Worm (Caenorhabditis elegans) whole organism, early embryonic: ENCODE data around the gene rha-1.

Source experiments
- B0310.2 ChIP-seq: sonication (generic microtip); optimal IDR thresholded peaks from 2 replicates; lab custom pipeline; 2016; ENCODE audit warnings: mild to moderate bottlenecking, missing genetic modification characterization, missing compliant biosample characterization
- F13C5.2 ChIP-seq: sonication (generic microtip); optimal IDR thresholded peaks from 2 replicates; lab custom pipeline; 2017; ENCODE audit warnings: mild to moderate bottlenecking, missing genetic modification characterization, inconsistent platforms, missing compliant biosample characterization
- ama-1 ChIP-seq: fragments of 150-350 bp; optimal IDR thresholded peaks from 2 replicates; lab custom pipeline; 2014
- ets-7 ChIP-seq: sonication (generic microtip); optimal IDR thresholded peaks from 2 replicates; lab custom pipeline; 2016; ENCODE audit warnings: missing genotype, missing genetic modification characterization, missing compliant biosample characterization
- hmbx-1 ChIP-seq: sonication (generic microtip); optimal IDR thresholded peaks from 2 replicates; lab custom pipeline; 2016; ENCODE audit warnings: mild to moderate bottlenecking, missing genetic modification characterization, missing compliant biosample characterization
- hmg-4 ChIP-seq: fragments of 200-800 bp; sonication (Bioruptor generic); optimal IDR thresholded peaks from 2 replicates; lab custom pipeline; 2018; ENCODE audit warnings: mild to moderate bottlenecking, missing genetic modification characterization, missing compliant biosample characterization
- hnd-1 ChIP-seq: sonication (generic microtip); optimal IDR thresholded peaks from 2 replicates; lab custom pipeline; 2016; ENCODE audit warnings: missing genetic modification characterization, missing compliant biosample characterization
- pes-1 ChIP-seq: fragments of 200-800 bp; sonication (Bioruptor generic); IDR thresholded peaks from 2 replicates; pipeline ENCODE4 v1.3.6; 2022; ENCODE audit warnings: missing genetic modification reagents, missing genetic modification characterization, missing compliant biosample characterization
- sea-1 ChIP-seq: fragments of 200-800 bp; sonication (Bioruptor generic); conservative IDR thresholded peaks from 2 replicates; pipeline ENCODE4 v1.3.6; 2022; ENCODE audit warnings: missing genetic modification characterization, missing compliant biosample characterization

DNA sequence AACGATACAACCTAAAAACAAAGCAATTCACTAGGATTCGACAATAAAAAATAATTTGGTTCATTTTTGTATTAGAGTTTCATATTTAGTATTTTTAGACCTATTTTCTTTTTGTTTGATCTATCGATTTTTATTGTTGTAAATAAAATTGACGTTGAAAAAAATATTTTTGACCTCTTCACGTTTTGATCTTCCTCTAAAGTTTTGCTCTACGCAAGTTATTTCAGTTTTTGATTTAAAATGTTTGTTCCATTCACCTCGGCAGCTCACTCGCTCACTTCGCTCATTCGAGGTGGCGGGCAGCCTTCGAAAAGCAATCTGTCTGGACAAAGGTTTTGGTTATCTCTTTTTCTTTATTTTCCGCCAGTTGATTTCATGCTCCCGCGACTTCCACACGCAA, 47.3 kb upstream of the rha-1 start, which contains the start of gene enol-1:
- TF ChIP-seq ama-1 (lab: Kevin White, UChicago), result no peak
- no peak for TF ChIP-seq B0310.2 (tag; lab: Kevin White, UChicago)
- no peak for TF ChIP-seq F13C5.2
- no peak for TF ChIP-seq ets-7
- no peak for TF ChIP-seq sea-1 (GFP tag; lab: Robert Waterston, UW)
- TF ChIP-seq hnd-1, result no peak
- TF ChIP-seq pes-1 (GFP tag; lab: Robert Waterston, UW), result no peak
- no peak for TF ChIP-seq hmbx-1
- no peak for TF ChIP-seq hmg-4 (GFP tag; lab: Kevin White, UChicago)
